Fruit fly (Drosophila melanogaster): ENCODE measurements around the gene CG9427.

CG9427 gene

DNA sequence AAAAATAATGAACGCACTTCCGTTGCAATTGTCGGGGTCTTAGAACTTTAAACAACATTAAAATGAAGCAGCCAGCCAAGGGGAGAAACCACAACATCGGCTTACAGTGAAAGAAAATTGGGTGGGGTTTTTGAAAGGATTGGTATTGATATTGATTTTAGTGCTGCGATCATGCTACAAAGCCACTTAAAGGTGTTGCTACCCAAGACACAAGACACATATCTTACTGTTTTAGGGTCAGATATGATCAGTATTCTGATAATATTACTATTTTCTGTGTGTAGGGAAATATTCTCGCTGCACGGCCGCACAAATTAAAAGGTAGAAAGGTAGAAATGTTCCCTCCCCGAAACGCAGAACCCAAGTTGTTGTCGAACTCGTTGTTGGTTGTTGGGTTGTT, 21.6 kb downstream of the CG9427 start (continued):
- TF ChIP-seq Hmr (GFP tag; optimal IDR thresholded peaks at IDR 0.05) (no peak), MTF-1 (GFP tag; optimal IDR thresholded peaks at IDR 0.05; ENCODE audit: borderline replicate concordance) (peak; percentile 13), pnt (GFP tag; optimal IDR thresholded peaks at IDR 0.05) (no peak), Deaf1 (tag; optimal IDR thresholded peaks at IDR 0.05) (no peak), CG13123 (GFP tag; optimal IDR thresholded peaks at IDR 0.05) (no peak), lilli (GFP tag; optimal IDR thresholded peaks at IDR 0.05) (peak; percentile 34), CG7271 (tag; optimal IDR thresholded peaks at IDR 0.05) (no peak), sens-2 (GFP tag; IDR thresholded peaks at IDR 0.05) (no peak), Rx (GFP tag; IDR thresholded peaks at IDR 0.05) (no peak), CG16813 (GFP tag; IDR thresholded peaks at IDR 0.05; ENCODE audit: partially characterized antibody) (no peak), dm (GFP tag; optimal IDR thresholded peaks at IDR 0.05) (no peak), CG7963 (GFP tag; IDR thresholded peaks at IDR 0.05; ENCODE audit: partially characterized antibody) (no peak), Hsf (GFP tag; optimal IDR thresholded peaks at IDR 0.05) (peak; percentile 21), CG18764 (GFP tag; optimal IDR thresholded peaks at IDR 0.05) (peak; percentile 29), CG1832 (GFP tag; optimal IDR thresholded peaks at IDR 0.05) (no peak), CG15073 (GFP tag; optimal IDR thresholded peaks at IDR 0.05) (no peak), CHES-1-like (GFP tag; optimal IDR thresholded peaks at IDR 0.05) (no peak), CG6813 (GFP tag; optimal IDR thresholded peaks at IDR 0.05) (no peak), CG2120 (GFP tag; optimal IDR thresholded peaks at IDR 0.05) (no peak), NK7.1 (GFP tag; optimal IDR thresholded peaks at IDR 0.05) (no peak), D (optimal IDR thresholded peaks at IDR 0.05) (no peak), D (GFP tag; optimal IDR thresholded peaks at IDR 0.05) (peak; percentile 51), CG2889 (GFP tag; IDR thresholded peaks at IDR 0.05) (no peak), Stat92E (GFP tag; optimal IDR thresholded peaks at IDR 0.05) (peak in 1 of 3 experiments; percentile 30), repo (GFP tag; optimal IDR thresholded peaks at IDR 0.05) (no peak), Neu2 (GFP tag; optimal IDR thresholded peaks at IDR 0.05; ENCODE audit: borderline replicate concordance) (peak; percentile 13), CG16815 (GFP tag; optimal IDR thresholded peaks at IDR 0.05) (peak; percentile 20), kah (GFP tag; optimal IDR thresholded peaks at IDR 0.05) (no peak), vnd (GFP tag; IDR thresholded peaks at IDR 0.05; ENCODE audit: partially characterized antibody) (no peak), CG14014 (GFP tag; IDR thresholded peaks at IDR 0.05) (no peak), CG31365 (tag; optimal IDR thresholded peaks at IDR 0.05) (no peak), BEAF-32 (GFP tag; optimal IDR thresholded peaks at IDR 0.05) (no peak), CG6254 (GFP tag; optimal IDR thresholded peaks at IDR 0.05) (peak; percentile 54), CG17385 (GFP tag; optimal IDR thresholded peaks at IDR 0.05) (no peak), NFAT (GFP tag; IDR thresholded peaks at IDR 0.05) (no peak), zen2 (GFP tag; IDR thresholded peaks at IDR 0.05; ENCODE audit: partially characterized antibody) (no peak), CG1603 (tag; optimal IDR thresholded peaks at IDR 0.05) (peak; percentile 77), CG2199 (GFP tag; IDR thresholded peaks at IDR 0.05) (peak; percentile 71; the same call in 2 of the 3 replicates), nerfin-2 (GFP tag; IDR thresholded peaks at IDR 0.05; ENCODE audit: partially characterized antibody) (no peak), vfl (GFP tag; optimal IDR thresholded peaks at IDR 0.05) (no peak), CG17328 (GFP tag; IDR thresholded peaks at IDR 0.05) (peak; percentile 59), B-H1 (GFP tag; IDR thresholded peaks at IDR 0.05) (no peak), run (tag; optimal IDR thresholded peaks at IDR 0.05) (no peak), Usf (GFP tag; optimal IDR thresholded peaks at IDR 0.05) (peak; percentile 23), tgo (GFP tag; IDR thresholded peaks at IDR 0.05) (no peak; the same call in 2 of the 3 replicates), gfzf (GFP tag; optimal IDR thresholded peaks at IDR 0.05) (no peak), fu2 (GFP tag; optimal IDR thresholded peaks at IDR 0.05) (no peak), fd96Cb (tag; optimal IDR thresholded peaks at IDR 0.05) (peak; percentile 60), CG16863 (GFP tag; optimal IDR thresholded peaks at IDR 0.05) (peak; percentile 23), CG30020 (tag; optimal IDR thresholded peaks at IDR 0.05) (no peak), CG11504 (tag; optimal IDR thresholded peaks at IDR 0.05) (peak; percentile 29)

All from whole organism, embryonic.